Worm (Caenorhabditis elegans) whole organism, L4 larva: Measurements from ENCODE around the gene srh-215.

Experiments used
- D1046.2 ChIP-seq: fragments of 200-800 bp; sonication (Bioruptor generic); IDR thresholded peaks from 2 replicates; pipeline ENCODE4 v1.3.6; 2022; ENCODE audit warnings: missing genetic modification characterization, missing compliant biosample characterization
- F10B5.3 ChIP-seq: sonication (generic microtip); optimal IDR thresholded peaks from 2 replicates; lab custom pipeline; 2016; ENCODE audit warnings: mild to moderate bottlenecking, missing genetic modification characterization, missing compliant biosample characterization
- F37D6.2 ChIP-seq: sonication (generic microtip); optimal IDR thresholded peaks from 2 replicates; lab custom pipeline; 2016; ENCODE audit warnings: mild to moderate bottlenecking, missing genetic modification characterization, missing compliant biosample characterization
- F44E2.7 ChIP-seq: fragments of 200-800 bp; sonication (Bioruptor generic); IDR thresholded peaks from 2 replicates; pipeline ENCODE4 v2.1.2; 2022; ENCODE audit warnings: missing genetic modification characterization, missing compliant biosample characterization
- F49E8.2 ChIP-seq: sonication (generic microtip); optimal IDR thresholded peaks from 2 replicates; lab custom pipeline; 2016; ENCODE audit warnings: missing compliant biosample characterization, mild to moderate bottlenecking, missing genetic modification characterization, borderline replicate concordance
- R02D3.7 ChIP-seq: fragments of 150-350 bp; sonication (generic microtip); optimal IDR thresholded peaks from 3 replicates; lab custom pipeline; 2014; ENCODE audit warnings: missing biosample characterization, missing genetic modification characterization
- T20F7.1 ChIP-seq: fragments of 200-800 bp; sonication (Bioruptor generic); optimal IDR thresholded peaks from 2 replicates; lab custom pipeline; 2018; ENCODE audit warnings: mild to moderate bottlenecking, missing genetic modification characterization, missing compliant biosample characterization
- T26A8.4 ChIP-seq: fragments of 200-800 bp; sonication (Bioruptor generic); IDR thresholded peaks from 2 replicates; pipeline ENCODE4 v1.3.6; 2022; ENCODE audit warnings: missing genetic modification characterization, missing compliant biosample characterization
- Y48G9A.11 ChIP-seq: fragments of 200-800 bp; sonication (Bioruptor generic); IDR thresholded peaks from 2 replicates; pipeline ENCODE4 v1.3.6; 2022; ENCODE audit warnings: missing genetic modification reagents, missing genetic modification characterization, missing compliant biosample characterization
- ZK337.2 ChIP-seq: fragments of 200-800 bp; sonication (Bioruptor generic); IDR thresholded peaks from 2 replicates; pipeline ENCODE4 v1.3.6; 2022; ENCODE audit warnings: missing genetic modification reagents, missing genetic modification characterization, missing compliant biosample characterization
- ZK546.5 ChIP-seq, 2 experiments: sonication (generic microtip); optimal IDR thresholded peaks; 2 replicates each; lab custom pipeline; 2017; ENCODE audit warnings: missing biosample characterization in 2 of 2, missing genetic modification characterization in 2 of 2
- aha-1 ChIP-seq: fragments of 150-350 bp; peaks from one replicate; lab custom pipeline; 2014; ENCODE audit warnings: missing biosample characterization, missing genetic modification characterization
- ama-1 ChIP-seq: fragments of 150-350 bp; optimal IDR thresholded peaks from 2 replicates; lab custom pipeline; 2014; ENCODE audit warnings: inconsistent platforms, mixed read lengths
- ceh-28 ChIP-seq: fragments of 150-350 bp; optimal IDR thresholded peaks from 2 replicates; lab custom pipeline; 2014; ENCODE audit warnings: missing biosample characterization, missing genetic modification reagents, missing genetic modification characterization
- ceh-82 ChIP-seq: sonication (generic microtip); optimal IDR thresholded peaks from 2 replicates; lab custom pipeline; 2017; ENCODE audit warnings: missing biosample characterization, missing genetic modification characterization
- ces-1 ChIP-seq: fragments of 150-350 bp; sonication (generic microtip); optimal IDR thresholded peaks from 4 replicates; lab custom pipeline; 2014; ENCODE audit warnings: missing biosample characterization, missing genetic modification reagents, missing genetic modification characterization
- cey-2 ChIP-seq: sonication (generic microtip); optimal IDR thresholded peaks from 3 replicates; lab custom pipeline; 2017; ENCODE audit warnings: missing genetic modification characterization, mild to moderate bottlenecking, missing compliant biosample characterization, antibody characterized with exemption, borderline replicate concordance; ENCODE audit not compliant: insufficient read depth
- daf-12 ChIP-seq: fragments of 150-350 bp; optimal IDR thresholded peaks from 2 replicates; lab custom pipeline; 2014; ENCODE audit warnings: missing biosample characterization, missing genetic modification reagents, missing genetic modification characterization
- duxl-1 ChIP-seq: sonication (generic microtip); optimal IDR thresholded peaks from 2 replicates; lab custom pipeline; 2016; ENCODE audit warnings: mild to moderate bottlenecking, missing genetic modification characterization, moderate library complexity, missing compliant biosample characterization; ENCODE audit not compliant: poor library complexity
- egl-43 ChIP-seq: fragments of 200-800 bp; sonication (Bioruptor generic); IDR thresholded peaks from 2 replicates; pipeline ENCODE4 v1.3.6; 2022; ENCODE audit warnings: missing genetic modification reagents, missing genetic modification characterization, missing compliant biosample characterization
- gei-8 ChIP-seq: fragments of 200-800 bp; sonication (Bioruptor generic); optimal IDR thresholded peaks from 2 replicates; lab custom pipeline; 2018; ENCODE audit warnings: mild to moderate bottlenecking, missing genetic modification characterization, missing compliant biosample characterization
- hif-1 ChIP-seq, 2 experiments: sonication (generic microtip); optimal IDR thresholded peaks; 2 replicates each; lab custom pipeline; 2016 to 2017; ENCODE audit warnings: missing compliant biosample characterization in 2 of 2, missing genetic modification characterization in 2 of 2, missing genetic modification reagents in 2 of 2, missing genotype in 2 of 2, mild to moderate bottlenecking in 1 of 2
- hlh-30 ChIP-seq: sonication (generic microtip); optimal IDR thresholded peaks from 2 replicates; lab custom pipeline; 2017; ENCODE audit warnings: antibody characterized with exemption, mild to moderate bottlenecking, missing genetic modification characterization, missing compliant biosample characterization; ENCODE audit not compliant: insufficient read depth
- lim-7 ChIP-seq: fragments of 200-800 bp; sonication (Bioruptor generic); IDR thresholded peaks from 2 replicates; pipeline ENCODE4 v1.3.6; 2022; ENCODE audit warnings: missing genetic modification characterization, missing compliant biosample characterization
- madf-5 ChIP-seq, 2 experiments: fragments of 200-800 bp; sonication (Bioruptor generic); IDR thresholded peaks; 2 replicates each; pipeline ENCODE4 v1.3.6; 2022; ENCODE audit warnings: missing compliant biosample characterization in 2 of 2, missing genetic modification characterization in 2 of 2
- mdl-1 ChIP-seq, 2 experiments: fragments of 150-350 bp in 1 of 2; sonication (generic microtip) in 1 of 2; optimal IDR thresholded peaks; 2 replicates each; lab custom pipeline; 2014 to 2017; ENCODE audit warnings: missing biosample characterization in 2 of 2, missing genetic modification characterization in 2 of 2
- mxl-2 ChIP-seq: fragments of 200-800 bp; sonication (Bioruptor generic); conservative IDR thresholded peaks from 2 replicates; pipeline ENCODE4 v1.3.6; 2022; ENCODE audit warnings: missing genetic modification reagents, missing genetic modification characterization, missing compliant biosample characterization
- nhr-10 ChIP-seq: fragments of 150-350 bp; optimal IDR thresholded peaks from 2 replicates; lab custom pipeline; 2014; ENCODE audit warnings: missing biosample characterization, missing genetic modification characterization
- nhr-237 ChIP-seq: sonication (generic microtip); optimal IDR thresholded peaks from 2 replicates; lab custom pipeline; 2017; ENCODE audit warnings: missing biosample characterization, missing genetic modification characterization
- nhr-25 ChIP-seq: sonication (generic microtip); optimal IDR thresholded peaks from 2 replicates; lab custom pipeline; 2017; ENCODE audit warnings: missing genetic modification characterization, mild to moderate bottlenecking, missing compliant biosample characterization, antibody characterized with exemption, moderate library complexity, borderline replicate concordance; ENCODE audit not compliant: insufficient read depth
- nhr-28 ChIP-seq: fragments of 150-350 bp; optimal IDR thresholded peaks from 2 replicates; lab custom pipeline; 2014; ENCODE audit warnings: missing biosample characterization, missing genetic modification characterization
- nhr-41 ChIP-seq: fragments of 200-800 bp; sonication (Bioruptor generic); IDR thresholded peaks from 2 replicates; pipeline ENCODE4 v1.3.6; 2022; ENCODE audit warnings: missing genetic modification reagents, missing genetic modification characterization, missing compliant biosample characterization
- nhr-48 ChIP-seq: sonication (generic microtip); optimal IDR thresholded peaks from 2 replicates; lab custom pipeline; 2016; ENCODE audit warnings: mild to moderate bottlenecking, missing genetic modification characterization, missing compliant biosample characterization
- nhr-6 ChIP-seq: fragments of 150-350 bp; optimal IDR thresholded peaks from 2 replicates; lab custom pipeline; 2014; ENCODE audit warnings: missing biosample characterization, missing genetic modification characterization
- saeg-2 ChIP-seq: fragments of 200-800 bp; sonication (Bioruptor generic); IDR thresholded peaks from 2 replicates; pipeline ENCODE4 v1.3.6; 2022; ENCODE audit warnings: missing genetic modification reagents, missing genetic modification characterization, missing compliant biosample characterization
- set-16 ChIP-seq: fragments of 200-800 bp; sonication (Bioruptor generic); IDR thresholded peaks from 2 replicates; pipeline ENCODE4 v1.3.6; 2022; ENCODE audit warnings: missing genetic modification reagents, missing genetic modification characterization, missing compliant biosample characterization
- skn-1 ChIP-seq: fragments of 150-350 bp; optimal IDR thresholded peaks from 2 replicates; lab custom pipeline; 2014; ENCODE audit warnings: missing biosample characterization, missing genetic modification characterization
- snpc-4 ChIP-seq: fragments of 150-350 bp; optimal IDR thresholded peaks from 2 replicates; lab custom pipeline; 2014; ENCODE audit warnings: missing biosample characterization, missing genetic modification characterization
- spr-1 ChIP-seq: sonication (generic microtip); optimal IDR thresholded peaks from 2 replicates; lab custom pipeline; 2016; ENCODE audit warnings: mild to moderate bottlenecking, missing genetic modification characterization, missing compliant biosample characterization
- unc-130 ChIP-seq: sonication (generic microtip); optimal IDR thresholded peaks from 2 replicates; lab custom pipeline; 2016; ENCODE audit warnings: missing genetic modification reagents, missing genetic modification characterization, missing compliant biosample characterization
- unc-62 ChIP-seq, 3 experiments: fragments of 150-350 bp in 1 of 3; sonication (generic microtip); optimal IDR thresholded peaks in 2 of 3; peaks in 1 of 3; 1 replicate in 1 of 3; 2 replicates in 2 of 3; lab custom pipeline; 2014 to 2017; ENCODE audit warnings: missing biosample characterization in 3 of 3, missing genetic modification characterization in 3 of 3, missing genetic modification reagents in 3 of 3, missing genotype in 1 of 3
- zag-1 ChIP-seq: fragments of 150-350 bp; optimal IDR thresholded peaks from 2 replicates; lab custom pipeline; 2014; ENCODE audit warnings: missing biosample characterization, missing genetic modification characterization
- ztf-7 ChIP-seq: fragments of 150-350 bp; optimal IDR thresholded peaks from 2 replicates; lab custom pipeline; 2014; ENCODE audit warnings: missing biosample characterization, missing genetic modification characterization

The srh-215 gene

DNA sequence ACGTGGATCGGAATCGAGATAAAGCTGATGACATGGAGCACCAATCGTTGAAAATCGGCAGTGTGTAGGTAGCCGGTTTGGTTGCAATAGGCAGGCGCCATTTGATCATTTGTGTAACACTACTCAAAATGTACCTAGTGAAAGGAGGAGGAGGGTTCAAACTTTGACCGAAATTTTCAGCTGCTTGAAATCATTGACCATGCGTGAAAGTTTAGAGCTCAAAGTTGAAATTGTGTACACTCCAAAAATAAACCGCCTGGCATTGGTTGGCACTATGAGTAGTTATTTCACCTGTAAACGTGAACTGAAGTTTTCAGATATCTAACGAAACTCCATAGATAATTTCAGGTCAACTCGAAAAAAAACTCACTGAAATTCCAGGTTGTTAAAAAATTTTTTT lies at the start of gene srh-215:
TSS of gene srh-215 (minus strand) at position 101 of the 400 bp plus-strand sequence.
- TF ChIP-seq ceh-28 (tag; lab: Kevin White, UChicago) (no peak), F10B5.3 (tag; lab: Kevin White, UChicago) (no peak), unc-130 (no peak), nhr-48 (no peak), saeg-2 (GFP tag; lab: Robert Waterston, UW) (no peak), madf-5 (GFP tag; IDR thresholded peaks at IDR 0.05; lab: Robert Waterston, UW) (no peak), duxl-1 (tag; lab: Kevin White, UChicago) (no peak), hif-1 (tag; optimal IDR thresholded peaks at IDR 0.05; lab: Kevin White, UChicago) (no peak), T20F7.1 (GFP tag; lab: Kevin White, UChicago) (no peak), ceh-82 (tag; lab: Kevin White, UChicago) (no peak), F37D6.2 (no peak), ZK337.2 (GFP tag; lab: Robert Waterston, UW) (no peak), ces-1 (GFP tag; lab: Kevin White, UChicago) (no peak), mdl-1 (tag; optimal IDR thresholded peaks at IDR 0.05; lab: Kevin White, UChicago) (no peak), snpc-4 (tag; lab: Kevin White, UChicago) (no peak), ztf-7 (tag; lab: Kevin White, UChicago) (no peak), egl-43 (GFP tag; lab: Robert Waterston, UW) (no peak)

DNA sequence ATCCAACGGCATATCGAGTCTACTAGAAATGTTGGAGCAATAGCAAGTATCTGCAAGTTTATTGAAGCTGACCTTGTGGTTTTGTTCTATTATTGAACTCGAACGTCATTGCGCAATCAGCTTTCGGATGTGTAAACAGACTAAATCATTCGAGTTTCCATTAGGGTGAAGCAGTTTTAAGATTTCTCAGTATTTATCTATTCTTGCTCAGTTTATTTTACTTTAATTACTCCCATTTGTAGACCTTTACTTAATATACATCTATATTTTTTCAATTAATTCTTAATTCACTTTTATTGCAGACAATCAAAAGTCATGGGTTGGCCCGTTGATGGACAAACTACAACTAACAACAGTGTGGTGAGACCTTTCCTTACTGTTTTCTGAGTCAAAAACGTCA lies 48.9 kb upstream of the srh-215 start, which contains the start of gene F09C6.14:
TSS of gene F09C6.14 (plus strand) at position 301 of the 400 bp plus-strand sequence.
- TF ChIP-seq ama-1 (lab: Kevin White, UChicago) (no peak), R02D3.7 (no peak), aha-1 (tag; lab: Kevin White, UChicago) (no peak), hlh-30 (no peak), set-16 (no peak), zag-1 (tag; lab: Kevin White, UChicago) (no peak), T20F7.1 (GFP tag; lab: Kevin White, UChicago) (no peak)

DNA sequence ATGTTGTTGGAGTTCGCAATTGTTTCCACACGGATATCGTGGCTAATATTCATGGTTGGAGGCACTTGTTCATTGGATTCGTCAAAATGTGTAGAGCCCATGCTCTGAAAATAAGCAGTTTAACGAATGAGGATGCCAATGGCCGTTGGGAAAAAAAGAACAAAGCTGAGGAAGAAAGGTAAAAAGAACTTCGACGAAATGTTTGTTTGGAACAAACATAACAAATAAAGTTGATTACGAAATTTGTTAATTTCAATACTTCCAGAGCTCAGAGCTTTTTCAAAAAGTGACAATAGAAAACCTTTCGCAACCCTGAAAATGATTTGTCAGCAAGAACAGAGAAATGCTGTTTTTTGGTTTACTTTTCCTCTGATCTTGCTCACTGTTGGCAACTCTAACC lies 48.2 kb upstream of the srh-215 start, which contains the start of gene F09C6.3:
TSS of gene F09C6.3 (minus strand) at position 101 of the 400 bp plus-strand sequence.
- TF ChIP-seq ztf-7 (tag; lab: Kevin White, UChicago), result no peak
- TF ChIP-seq hlh-30, result no peak
- no peak for TF ChIP-seq nhr-237 (tag; lab: Kevin White, UChicago)
- TF ChIP-seq lim-7 (GFP tag; lab: Robert Waterston, UW), result no peak
- no peak for TF ChIP-seq nhr-25 (tag; lab: Kevin White, UChicago)
- TF ChIP-seq skn-1 (tag; lab: Kevin White, UChicago), result no peak
- no peak for TF ChIP-seq snpc-4 (tag; lab: Kevin White, UChicago)
- no peak for TF ChIP-seq D1046.2 (GFP tag; lab: Robert Waterston, UW)
- no peak for TF ChIP-seq cey-2 (tag; lab: Kevin White, UChicago)

DNA sequence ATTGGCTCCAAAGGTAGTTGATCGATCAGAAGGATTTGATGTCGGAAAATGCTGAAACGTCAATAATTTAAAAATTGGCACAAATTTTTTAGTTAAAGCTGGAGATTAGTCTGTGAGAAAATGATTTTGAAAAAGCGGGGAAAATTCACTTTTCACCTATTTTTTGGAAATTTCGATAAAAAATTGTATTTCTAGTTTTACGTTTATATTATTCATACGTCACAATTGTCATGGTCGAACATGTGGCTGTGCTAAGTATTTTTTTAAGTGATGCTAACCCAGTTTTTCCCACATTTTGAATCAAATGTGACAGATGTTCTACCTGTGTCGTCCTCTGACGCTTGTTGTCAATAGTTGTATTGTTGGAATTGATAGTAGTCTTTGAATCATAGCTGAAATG lies 47.7 kb upstream of the srh-215 start:
- TF ChIP-seq unc-62 (GFP tag; optimal IDR thresholded peaks at IDR 0.05 in 1 of 2; lab: Kevin White, UChicago) (peak in 1 of 2 experiments; percentile 94), unc-62 (tag; optimal IDR thresholded peaks at IDR 0.05; lab: Kevin White, UChicago) (no peak), spr-1 (tag; lab: Kevin White, UChicago) (no peak)

DNA sequence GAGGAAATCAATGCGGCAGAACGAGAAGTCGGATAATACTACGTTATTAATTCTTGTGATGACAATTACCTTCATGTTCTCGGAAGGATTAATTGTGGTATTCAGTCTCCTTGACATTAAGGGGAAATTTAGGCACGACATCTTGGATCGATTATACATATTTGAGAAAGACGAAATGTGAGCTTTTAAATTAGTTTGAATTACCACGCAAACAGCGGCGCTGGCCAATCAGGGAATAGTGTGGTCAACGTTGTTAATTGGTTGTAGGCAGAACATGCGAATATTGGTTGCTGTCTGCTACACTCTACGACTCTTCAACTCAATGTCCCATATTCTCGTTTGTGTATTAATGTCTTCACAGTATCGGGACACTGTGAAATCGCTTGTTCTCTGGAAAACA lies 43.1 kb upstream of the srh-215 start, which contains the start of gene F49A5.10:
TSS of gene F49A5.10 (plus strand) at position 301 of the 400 bp plus-strand sequence.
- TF ChIP-seq nhr-28, result no peak
- TF ChIP-seq F49E8.2 (tag; lab: Kevin White, UChicago), result no peak
- no peak for TF ChIP-seq ztf-7 (tag; lab: Kevin White, UChicago)
- TF ChIP-seq mdl-1 (tag; optimal IDR thresholded peaks at IDR 0.05; lab: Kevin White, UChicago), result no peak
- TF ChIP-seq nhr-10 (tag; lab: Kevin White, UChicago), result no peak
- TF ChIP-seq unc-130, result no peak
- no peak for TF ChIP-seq F37D6.2
- TF ChIP-seq daf-12, result no peak
- no peak for TF ChIP-seq T20F7.1 (GFP tag; lab: Kevin White, UChicago)
- TF ChIP-seq Y48G9A.11 (GFP tag; lab: Robert Waterston, UW), result no peak
- no peak for TF ChIP-seq ZK546.5 (tag; optimal IDR thresholded peaks at IDR 0.05; lab: Kevin White, UChicago)
- TF ChIP-seq nhr-6 (tag; lab: Kevin White, UChicago), result no peak
- no peak for TF ChIP-seq T26A8.4 (GFP tag; lab: Robert Waterston, UW)
- TF ChIP-seq mxl-2 (GFP tag; lab: Robert Waterston, UW), result no peak
- TF ChIP-seq cey-2 (tag; lab: Kevin White, UChicago), result no peak
- TF ChIP-seq nhr-41 (GFP tag; lab: Robert Waterston, UW), result no peak
- no peak for TF ChIP-seq gei-8 (GFP tag; lab: Kevin White, UChicago)
- no peak for TF ChIP-seq F44E2.7
